Fruit fly (Drosophila melanogaster) whole organism, embryonic: ENCODE measurements around the gene E2f1.

Experiments
- B-H2 ChIP-seq: fragments of 200-800 bp; sonication (Bioruptor generic); optimal IDR thresholded peaks from 2 replicates; lab custom pipeline; 2018; ENCODE audit warnings: missing biosample characterization, mild to moderate bottlenecking, missing genetic modification characterization
- Bdp1 ChIP-seq: fragments of 200-800 bp; sonication (Bioruptor generic); optimal IDR thresholded peaks from 3 replicates; lab custom pipeline; 2016; ENCODE audit warnings: missing biosample characterization, missing genetic modification characterization
- Bteb2 ChIP-seq: fragments of 200-800 bp; sonication (Bioruptor generic); optimal IDR thresholded peaks from 2 replicates; lab custom pipeline; 2016; ENCODE audit warnings: missing biosample characterization, missing genetic modification characterization
- CG10431 ChIP-seq: fragments of 200-800 bp; sonication (Bioruptor generic); optimal IDR thresholded peaks from 3 replicates; lab custom pipeline; 2018; ENCODE audit warnings: missing biosample characterization, mild to moderate bottlenecking, missing genetic modification characterization
- CG11093 ChIP-seq: fragments of 200-800 bp; sonication (Bioruptor generic); IDR thresholded peaks from 3 replicates; pipeline ENCODE4 v1.3.6; 2022; ENCODE audit warnings: missing biosample characterization, missing genetic modification characterization
- CG11456 ChIP-seq: fragments of 200-800 bp; sonication (Bioruptor generic); IDR thresholded peaks from 3 replicates; pipeline ENCODE4 v1.3.6; 2022; ENCODE audit warnings: missing biosample characterization, missing genetic modification characterization
- CG14860 ChIP-seq: fragments of 200-800 bp; sonication (Bioruptor generic); IDR thresholded peaks from 3 replicates; pipeline ENCODE4 v1.3.6; 2022; ENCODE audit warnings: missing biosample characterization, missing genetic modification characterization; ENCODE audit not compliant: partially characterized antibody
- CG15011 ChIP-seq: fragments of 200-800 bp; sonication (Bioruptor generic); optimal IDR thresholded peaks from 3 replicates; lab custom pipeline; 2018; ENCODE audit warnings: missing biosample characterization, mild to moderate bottlenecking, missing genetic modification characterization
- CG1529 ChIP-seq: fragments of 200-800 bp; sonication (Bioruptor generic); optimal IDR thresholded peaks from 3 replicates; lab custom pipeline; 2018; ENCODE audit warnings: missing biosample characterization, missing genetic modification characterization
- CG1602 ChIP-seq: fragments of 200-800 bp; sonication (Bioruptor generic); optimal IDR thresholded peaks from 3 replicates; lab custom pipeline; 2016; ENCODE audit warnings: missing biosample characterization, missing genetic modification characterization
- CG18011 ChIP-seq: fragments of 200-800 bp; sonication (Bioruptor generic); optimal IDR thresholded peaks from 2 replicates; lab custom pipeline; 2017; ENCODE audit warnings: missing biosample characterization, missing genetic modification characterization, mild to moderate bottlenecking, moderate library complexity, missing genotype
- CG18262 ChIP-seq: fragments of 200-800 bp; optimal IDR thresholded peaks from 3 replicates; lab custom pipeline; 2019; ENCODE audit warnings: missing biosample characterization, mild to moderate bottlenecking, missing genetic modification characterization, moderate library complexity
- CG2120 ChIP-seq: fragments of 200-800 bp; sonication (Bioruptor generic); optimal IDR thresholded peaks from 3 replicates; lab custom pipeline; 2016; ENCODE audit warnings: missing biosample characterization, missing genetic modification characterization
- CG30403 ChIP-seq: fragments of 200-800 bp; sonication (Bioruptor generic); optimal IDR thresholded peaks from 3 replicates; lab custom pipeline; 2016; ENCODE audit warnings: missing biosample characterization, missing genetic modification characterization
- CG43689 ChIP-seq: fragments of 200-800 bp; sonication (Bioruptor generic); IDR thresholded peaks from 2 replicates; pipeline ENCODE4 v1.3.6; 2022; ENCODE audit warnings: missing biosample characterization, missing genetic modification characterization
- CG6813 ChIP-seq: fragments of 200-800 bp; sonication (Bioruptor generic); optimal IDR thresholded peaks from 2 replicates; lab custom pipeline; 2017; ENCODE audit warnings: missing biosample characterization, missing genetic modification characterization, mild to moderate bottlenecking, moderate library complexity, missing genetic modification reagents
- CG7963 ChIP-seq: fragments of 200-800 bp; sonication (Bioruptor generic); IDR thresholded peaks from 3 replicates; pipeline ENCODE4 v1.3.6; 2022; ENCODE audit warnings: missing biosample characterization, missing genetic modification characterization; ENCODE audit not compliant: partially characterized antibody
- CG8281 ChIP-seq: fragments of 200-800 bp; sonication (Bioruptor generic); optimal IDR thresholded peaks from 2 replicates; lab custom pipeline; 2018; ENCODE audit warnings: missing biosample characterization, mild to moderate bottlenecking, missing genetic modification characterization, moderate library complexity
- CG9876 ChIP-seq: fragments of 200-800 bp; sonication (Bioruptor generic); optimal IDR thresholded peaks from 2 replicates; lab custom pipeline; 2016; ENCODE audit warnings: missing biosample characterization, missing genetic modification characterization
- CTCF ChIP-seq: fragments of 200-800 bp; sonication (Bioruptor generic); optimal IDR thresholded peaks from 2 replicates; lab custom pipeline; 2017; ENCODE audit warnings: missing biosample characterization, mild to moderate bottlenecking, missing genetic modification characterization, moderate library complexity
- CkIIα-i1 ChIP-seq: fragments of 200-800 bp; sonication (Bioruptor generic); IDR thresholded peaks from 2 replicates; pipeline ENCODE4 v1.3.6; 2022; ENCODE audit warnings: missing biosample characterization, missing genetic modification characterization
- D19A ChIP-seq: fragments of 200-800 bp; optimal IDR thresholded peaks from 3 replicates; lab custom pipeline; 2019; ENCODE audit warnings: missing biosample characterization, mild to moderate bottlenecking, missing genetic modification characterization, moderate library complexity
- Doc3 ChIP-seq: fragments of 200-800 bp; sonication (Bioruptor generic); IDR thresholded peaks from 3 replicates; pipeline ENCODE4 v1.3.6; 2022; ENCODE audit warnings: missing biosample characterization, missing genetic modification characterization; ENCODE audit not compliant: partially characterized antibody
- Dref ChIP-seq: fragments of 200-800 bp; sonication (Bioruptor generic); IDR thresholded peaks from 2 replicates; pipeline ENCODE4 v1.3.6; 2022; ENCODE audit warnings: missing biosample characterization, missing genetic modification characterization
- ERR ChIP-seq: fragments of 200-800 bp; sonication (Bioruptor generic); optimal IDR thresholded peaks from 2 replicates; lab custom pipeline; 2016; ENCODE audit warnings: missing biosample characterization, missing genetic modification characterization
- Eip74EF ChIP-seq, 2 experiments: fragments of 200-800 bp in 1 of 2; fragments of >200 bp in 1 of 2; sonication (Bioruptor generic) in 1 of 2; optimal IDR thresholded peaks; 2 replicates each; lab custom pipeline; 2017 to 2019; ENCODE audit warnings: missing biosample characterization in 2 of 2, missing genetic modification characterization in 2 of 2, mild to moderate bottlenecking in 1 of 2, moderate library complexity in 1 of 2
- Gsc ChIP-seq: fragments of 200-800 bp; sonication (Bioruptor generic); IDR thresholded peaks from 2 replicates; pipeline ENCODE4 v1.3.6; 2022; ENCODE audit warnings: missing biosample characterization, missing genetic modification characterization
- Hand ChIP-seq: fragments of 200-800 bp; sonication (Bioruptor generic); optimal IDR thresholded peaks from 2 replicates; lab custom pipeline; 2017; ENCODE audit warnings: mild to moderate bottlenecking, missing biosample characterization, missing genetic modification reagents, missing genetic modification characterization
- Mad ChIP-seq: fragments of 200-800 bp; sonication (Bioruptor generic); optimal IDR thresholded peaks from 2 replicates; lab custom pipeline; 2016; ENCODE audit warnings: missing biosample characterization, missing genetic modification characterization
- Myb ChIP-seq: fragments of 200-800 bp; sonication (Bioruptor generic); optimal IDR thresholded peaks from 2 replicates; lab custom pipeline; 2016; ENCODE audit warnings: missing biosample characterization, missing genetic modification characterization
- NC2β ChIP-seq: fragments of 200-800 bp; sonication (Bioruptor generic); optimal IDR thresholded peaks from 2 replicates; lab custom pipeline; 2016; ENCODE audit warnings: missing biosample characterization, missing genetic modification characterization
- TFAM ChIP-seq: fragments of 200-800 bp; sonication (Bioruptor generic); optimal IDR thresholded peaks from 2 replicates; lab custom pipeline; 2017; ENCODE audit warnings: missing biosample characterization, missing genetic modification characterization, inconsistent platforms
- Trl ChIP-seq, 3 experiments: fragments of >200 bp in 2 of 3; fragments of 200-800 bp in 1 of 3; sonication (Bioruptor generic) in 1 of 3; optimal IDR thresholded peaks; 2 replicates in 1 of 3; 3 replicates in 2 of 3; lab custom pipeline; 2016 to 2017; ENCODE audit warnings: missing biosample characterization in 1 of 3, missing genetic modification characterization in 1 of 3
- Xbp1 ChIP-seq: fragments of 200-800 bp; sonication (Bioruptor generic); optimal IDR thresholded peaks from 3 replicates; lab custom pipeline; 2016; ENCODE audit warnings: missing biosample characterization, mild to moderate bottlenecking, missing genetic modification characterization
- cwo ChIP-seq: fragments of 200-800 bp; sonication (Bioruptor generic); optimal IDR thresholded peaks from 3 replicates; lab custom pipeline; 2017; ENCODE audit warnings: missing biosample characterization, missing genetic modification characterization, mild to moderate bottlenecking, moderate library complexity, missing genetic modification reagents
- dan ChIP-seq: fragments of 200-800 bp; sonication (Bioruptor generic); IDR thresholded peaks from 2 replicates; pipeline ENCODE4 v1.3.6; 2022; ENCODE audit warnings: missing biosample characterization, missing genetic modification characterization
- ftz-f1 ChIP-seq: fragments of 200-800 bp; sonication (Bioruptor generic); optimal IDR thresholded peaks from 2 replicates; lab custom pipeline; 2016; ENCODE audit warnings: missing biosample characterization, missing genetic modification characterization
- ind ChIP-seq: fragments of 200-800 bp; sonication (Bioruptor generic); optimal IDR thresholded peaks from 3 replicates; lab custom pipeline; 2016; ENCODE audit warnings: missing biosample characterization, missing genetic modification characterization
- jing ChIP-seq: fragments of 200-800 bp; sonication (Bioruptor generic); optimal IDR thresholded peaks from 2 replicates; lab custom pipeline; 2018; ENCODE audit warnings: missing biosample characterization, mild to moderate bottlenecking, missing genetic modification characterization
- lov ChIP-seq, 2 experiments: fragments of 200-800 bp in 1 of 2; fragments of >200 bp in 1 of 2; sonication (Bioruptor generic) in 1 of 2; IDR thresholded peaks in 1 of 2; optimal IDR thresholded peaks in 1 of 2; 2 replicates in 1 of 2; 3 replicates in 1 of 2; pipeline versions ENCODE4 v1.3.6 to Lab custom; 2017 to 2022; ENCODE audit warnings: missing biosample characterization in 1 of 2, missing genetic modification characterization in 1 of 2
- oc ChIP-seq: fragments of 200-800 bp; sonication (Bioruptor generic); optimal IDR thresholded peaks from 2 replicates; lab custom pipeline; 2018; ENCODE audit warnings: missing biosample characterization, mild to moderate bottlenecking, missing genetic modification characterization, moderate library complexity
- onecut ChIP-seq: fragments of 200-800 bp; sonication (Bioruptor generic); IDR thresholded peaks from 2 replicates; pipeline ENCODE4 v1.3.6; 2022; ENCODE audit warnings: missing biosample characterization, missing genetic modification characterization
- p53 ChIP-seq: fragments of 200-800 bp; sonication (Bioruptor generic); optimal IDR thresholded peaks from 2 replicates; lab custom pipeline; 2016; ENCODE audit warnings: missing biosample characterization, missing genetic modification characterization
- pfk ChIP-seq: fragments of 200-800 bp; sonication (Bioruptor generic); optimal IDR thresholded peaks from 2 replicates; lab custom pipeline; 2018; ENCODE audit warnings: missing biosample characterization, mild to moderate bottlenecking, missing genetic modification characterization, moderate library complexity
- psq ChIP-seq: fragments of 200-800 bp; sonication (Bioruptor generic); optimal IDR thresholded peaks from 2 replicates; lab custom pipeline; 2017; ENCODE audit warnings: missing biosample characterization, missing genetic modification characterization
- pum ChIP-seq: fragments of 200-800 bp; sonication (Bioruptor generic); optimal IDR thresholded peaks from 2 replicates; lab custom pipeline; 2016; ENCODE audit warnings: missing biosample characterization, missing genetic modification characterization
- sqz ChIP-seq: fragments of 200-800 bp; sonication (Bioruptor generic); optimal IDR thresholded peaks from 3 replicates; lab custom pipeline; 2018; ENCODE audit warnings: missing biosample characterization, mild to moderate bottlenecking, missing genetic modification characterization
- sr ChIP-seq: fragments of 200-800 bp; sonication (Bioruptor generic); IDR thresholded peaks from 3 replicates; pipeline ENCODE4 v1.3.6; 2022; ENCODE audit warnings: missing biosample characterization, missing genetic modification characterization
- vfl ChIP-seq: fragments of 200-800 bp; sonication (Bioruptor generic); optimal IDR thresholded peaks from 2 replicates; lab custom pipeline; 2016; ENCODE audit warnings: missing biosample characterization, missing genetic modification characterization
- zf30C ChIP-seq: fragments of 200-800 bp; sonication (Bioruptor generic); optimal IDR thresholded peaks from 3 replicates; lab custom pipeline; 2018; ENCODE audit warnings: missing biosample characterization, mild to moderate bottlenecking, missing genetic modification characterization

The E2f1 gene

DNA sequence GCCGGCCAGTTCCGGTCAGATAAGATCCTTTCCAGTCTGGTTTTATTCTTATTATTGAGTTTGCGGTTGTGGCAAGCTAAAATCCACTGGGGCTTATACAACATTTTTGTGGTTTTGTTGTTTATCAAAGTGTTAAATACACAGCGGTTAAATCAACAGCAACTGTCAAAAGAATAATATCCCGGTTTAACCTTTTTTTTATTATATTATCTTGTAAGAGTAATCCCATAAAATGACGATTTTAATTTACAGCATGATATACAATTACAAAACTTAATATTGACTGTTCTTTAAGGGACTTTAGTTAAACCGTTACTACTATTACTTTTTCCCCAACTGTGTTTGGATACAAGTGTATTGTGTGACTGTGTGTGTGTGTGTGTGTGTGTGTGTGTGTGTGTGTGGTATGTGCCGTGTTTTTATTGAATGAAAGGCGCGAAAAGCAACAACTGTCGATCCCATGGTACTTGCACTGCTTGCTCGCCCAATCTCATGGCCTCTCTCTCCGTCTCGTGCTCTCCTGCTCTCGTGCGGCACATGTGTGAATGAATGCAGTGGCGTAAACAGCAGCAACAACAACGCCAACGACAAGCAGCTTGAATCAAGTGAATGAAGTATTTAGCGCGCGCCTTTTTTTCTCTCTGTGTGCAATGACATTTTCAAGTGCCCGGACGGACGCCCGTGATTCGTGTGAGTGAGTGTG is 71.0 kb downstream of the E2f1 start (continued):
- no peak for TF ChIP-seq NC2β (GFP tag; lab: Kevin White, UChicago)
- TF ChIP-seq CG1602: no peak
- peak; percentile 18 for TF ChIP-seq D19A (tag; lab: Kevin White, UChicago)
- TF ChIP-seq CG11093 (GFP tag; lab: Robert Waterston, UW): no peak
- TF ChIP-seq Xbp1 (GFP tag; lab: Kevin White, UChicago): no peak
- peak; percentile 14 for TF ChIP-seq CG18262 (tag; lab: Kevin White, UChicago)
- no peak for TF ChIP-seq psq (GFP tag; lab: Kevin White, UChicago)
- TF ChIP-seq CG14860: no peak
- TF ChIP-seq CG7963 (GFP tag; lab: Robert Waterston, UW): no peak
- TF ChIP-seq pfk (GFP tag; lab: Kevin White, UChicago): no peak
- peak; percentile 34 to 62 for TF ChIP-seq Trl (optimal IDR thresholded peaks at IDR 0.05; lab: Kevin White, UChicago)
- TF ChIP-seq Trl (GFP tag; optimal IDR thresholded peaks at IDR 0.05; lab: Kevin White, UChicago): no peak
- TF ChIP-seq Dref (GFP tag; lab: Robert Waterston, UW): no peak
- TF ChIP-seq CG15011 (GFP tag; lab: Kevin White, UChicago): no peak
- no peak for TF ChIP-seq CG11456
- TF ChIP-seq Gsc: no peak
- TF ChIP-seq CG2120: peak; percentile 1
- no peak for TF ChIP-seq lov (optimal IDR thresholded peaks at IDR 0.05; lab: Kevin White, UChicago)
- no peak for TF ChIP-seq lov (GFP tag; IDR thresholded peaks at IDR 0.05; lab: Robert Waterston, UW)
- no peak for TF ChIP-seq vfl
- no peak for TF ChIP-seq p53 (GFP tag; lab: Kevin White, UChicago)
- no peak for TF ChIP-seq B-H2 (GFP tag; lab: Kevin White, UChicago)
- no peak for TF ChIP-seq ind (GFP tag; lab: Kevin White, UChicago)
- no peak for TF ChIP-seq oc (tag; lab: Kevin White, UChicago)
- no peak for TF ChIP-seq onecut (GFP tag; lab: Robert Waterston, UW)
- no peak for TF ChIP-seq ftz-f1 (GFP tag; lab: Kevin White, UChicago)
- no peak for TF ChIP-seq CkIIα-i1
- no peak for TF ChIP-seq CG10431 (GFP tag; lab: Kevin White, UChicago)
- no peak for TF ChIP-seq CG1529 (GFP tag; lab: Kevin White, UChicago)
- TF ChIP-seq jing (GFP tag; lab: Kevin White, UChicago): no peak
- TF ChIP-seq Mad: no peak
- TF ChIP-seq ERR: no peak
- peak in 1 of 2 experiments; percentile 58 for TF ChIP-seq Eip74EF (GFP tag; optimal IDR thresholded peaks at IDR 0.05; lab: Kevin White, UChicago)
- no peak for TF ChIP-seq CG9876 (GFP tag; lab: Kevin White, UChicago)
- no peak; the same call in 2 of the 3 replicates for TF ChIP-seq sr
- TF ChIP-seq pum: no peak
- TF ChIP-seq CG6813 (GFP tag; lab: Kevin White, UChicago): no peak
- no peak for TF ChIP-seq CG8281 (tag; lab: Kevin White, UChicago)
- no peak for TF ChIP-seq CG30403
- no peak for TF ChIP-seq Bdp1
- no peak for TF ChIP-seq CG18011 (GFP tag; lab: Kevin White, UChicago)
- TF ChIP-seq Doc3 (GFP tag; lab: Robert Waterston, UW): no peak
- no peak for TF ChIP-seq Hand (GFP tag; lab: Kevin White, UChicago)
- TF ChIP-seq Bteb2 (GFP tag; lab: Kevin White, UChicago): no peak
- no peak for TF ChIP-seq Myb (GFP tag; lab: Kevin White, UChicago)
- no peak for TF ChIP-seq TFAM (GFP tag; lab: Kevin White, UChicago)
- no peak for TF ChIP-seq dan (GFP tag; lab: Robert Waterston, UW)
- no peak for TF ChIP-seq CG43689 (GFP tag; lab: Robert Waterston, UW)
- TF ChIP-seq cwo: peak; percentile 78
- no peak for TF ChIP-seq sqz (GFP tag; lab: Kevin White, UChicago)
- TF ChIP-seq CTCF (GFP tag; lab: Kevin White, UChicago): no peak
- peak; percentile 94 for TF ChIP-seq zf30C
